Worm (Caenorhabditis elegans): ENCODE results near the gene T24C2.3.
A peak's percentile ranks its signal among the peaks of the same experiment; 100 is the strongest.

T24C2.3 gene

DNA sequence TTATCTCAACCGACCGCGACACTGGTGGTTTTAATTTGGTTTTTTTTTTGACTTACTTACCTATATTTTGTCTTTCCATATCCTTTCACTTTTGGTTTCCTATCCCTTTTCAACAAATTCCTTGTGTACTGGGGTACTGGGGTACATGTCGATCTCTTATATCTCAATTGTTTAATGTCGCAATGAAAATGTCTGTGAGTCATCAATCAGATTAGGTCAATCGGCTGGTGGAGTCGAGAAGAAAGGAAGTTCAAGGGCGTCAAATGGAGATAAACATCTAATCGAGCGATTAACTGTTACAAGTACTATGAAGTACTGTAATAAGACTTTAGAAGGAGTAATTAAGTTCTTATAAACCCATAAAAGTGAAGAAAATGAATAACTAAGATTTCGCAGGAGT is 32.6 kb downstream of the T24C2.3 start:
- TF ChIP-seq nhr-76 (tag; optimal IDR thresholded peaks at IDR 0.05) (no peak), egl-27 (tag; optimal IDR thresholded peaks at IDR 0.05) (no peak), nhr-47 (tag; optimal IDR thresholded peaks at IDR 0.05) (no peak), ceh-90 (tag; optimal IDR thresholded peaks at IDR 0.05) (no peak), C34B4.2 (tag; optimal IDR thresholded peaks at IDR 0.05) (no peak), sptf-1 (tag; optimal IDR thresholded peaks at IDR 0.05) (no peak), jun-1 (tag; optimal IDR thresholded peaks at IDR 0.05) (no peak), isw-1 (GFP tag; IDR thresholded peaks at IDR 0.05) (no peak), lsy-2 (tag; optimal IDR thresholded peaks at IDR 0.05) (peak in 1 of 2 experiments; percentile 16), aly-2 (tag; optimal IDR thresholded peaks at IDR 0.05) (no peak), snu-23 (GFP tag; optimal IDR thresholded peaks at IDR 0.05) (peak; percentile 9), nhr-77 (tag; optimal IDR thresholded peaks at IDR 0.05) (no peak), elt-3 (tag; optimal IDR thresholded peaks at IDR 0.05) (peak in 2 of 6 experiments; percentile 68 to 75), nhr-19 (GFP tag; conservative IDR thresholded peaks at IDR 0.05) (no peak), skn-1 (tag; optimal IDR thresholded peaks at IDR 0.05) (no peak), lir-3 (tag; optimal IDR thresholded peaks at IDR 0.05; ENCODE audit: poor library complexity) (no peak), dsc-1 (tag; optimal IDR thresholded peaks at IDR 0.05) (no peak), hpl-2 (GFP tag; optimal IDR thresholded peaks at IDR 0.05) (no peak), dpl-1 (GFP tag; optimal IDR thresholded peaks at IDR 0.05) (no peak), aha-1 (tag; optimal IDR thresholded peaks at IDR 0.05) (no peak), zag-1 (tag; optimal IDR thresholded peaks at IDR 0.05) (no peak), ceh-82 (tag; optimal IDR thresholded peaks at IDR 0.05) (no peak), ces-1 (GFP tag; optimal IDR thresholded peaks at IDR 0.05) (no peak), nhr-237 (tag; optimal IDR thresholded peaks at IDR 0.05) (no peak), nhr-85 (tag) (peak; percentile 94), mep-1 (tag; optimal IDR thresholded peaks at IDR 0.05) (peak; percentile 57), ceh-8 (GFP tag; optimal IDR thresholded peaks at IDR 0.05) (no peak), ama-1 (optimal IDR thresholded peaks at IDR 0.05) (no peak), nhr-12 (tag; optimal IDR thresholded peaks at IDR 0.05) (no peak), lin-15B (tag; optimal IDR thresholded peaks at IDR 0.05) (no peak), unc-98 (GFP tag; IDR thresholded peaks at IDR 0.05) (no peak), unc-130 (tag; optimal IDR thresholded peaks at IDR 0.05) (no peak), efl-3 (GFP tag; optimal IDR thresholded peaks at IDR 0.05) (no peak), fkh-8 (tag; optimal IDR thresholded peaks at IDR 0.05) (no peak), hlh-4 (tag; optimal IDR thresholded peaks at IDR 0.05) (no peak), lin-39 (tag; optimal IDR thresholded peaks at IDR 0.05) (no peak), ets-5 (GFP tag; IDR thresholded peaks at IDR 0.05) (no peak), sup-37 (GFP tag; optimal IDR thresholded peaks at IDR 0.05) (no peak), C04F5.9 (tag; optimal IDR thresholded peaks at IDR 0.05) (no peak), nhr-20 (tag; optimal IDR thresholded peaks at IDR 0.05) (peak; percentile 37), nhr-28 (tag; optimal IDR thresholded peaks at IDR 0.05) (no peak), fos-1 (tag; optimal IDR thresholded peaks at IDR 0.05) (no peak), rnt-1 (tag; optimal IDR thresholded peaks at IDR 0.05) (peak; percentile 4), vab-15 (tag; optimal IDR thresholded peaks at IDR 0.05) (no peak), Y116A8C.19 (tag; optimal IDR thresholded peaks at IDR 0.05; ENCODE audit: borderline replicate concordance) (no peak), mef-2 (tag; optimal IDR thresholded peaks at IDR 0.05) (no peak), lin-14 (GFP tag; optimal IDR thresholded peaks at IDR 0.05) (peak; percentile 62), blmp-1 (tag; optimal IDR thresholded peaks at IDR 0.05) (peak; percentile 97), efl-1 (optimal IDR thresholded peaks at IDR 0.05) (no peak), efl-1 (GFP tag; optimal IDR thresholded peaks at IDR 0.05 in 1 of 2) (peak in 1 of 2 experiments; percentile 0), unc-30 (tag; optimal IDR thresholded peaks at IDR 0.05) (no peak), mdl-1 (tag; optimal IDR thresholded peaks at IDR 0.05) (no peak), tbx-2 (tag; optimal IDR thresholded peaks at IDR 0.05) (no peak), ztf-11 (tag; optimal IDR thresholded peaks at IDR 0.05) (no peak), irx-1 (tag; optimal IDR thresholded peaks at IDR 0.05) (no peak), unc-62 (GFP tag; optimal IDR thresholded peaks at IDR 0.05) (no peak)
